Fruit fly (Drosophila melanogaster) ovary, adult (tissue): ENCODE data around the gene CG14015.

Source experiments
- CG17801 ChIP-seq: fragments of 200-800 bp; optimal IDR thresholded peaks from 2 replicates; lab custom pipeline; 2019; ENCODE audit warnings: missing biosample characterization, mild to moderate bottlenecking, missing genetic modification characterization, moderate library complexity; ENCODE audit not compliant: partially characterized antibody

CG14015 gene

dm6 chr2L:5494808-5495356, 44.1 kb downstream of the CG14015 start:
- no peak for TF ChIP-seq CG17801 (GFP tag; lab: Kevin White, UChicago)

dm6 chr2L:5493907-5494404, 45.0 kb downstream of the CG14015 start:
- no peak for TF ChIP-seq CG17801 (GFP tag; lab: Kevin White, UChicago)

- no peak for TF ChIP-seq CG17801 (GFP tag; lab: Kevin White, UChicago)
Measured at dm6 chr2L:5492924-5493323, 46.1 kb downstream of the CG14015 start.

dm6 chr2L:5491220-5491619, 47.8 kb downstream of the CG14015 start:
- no peak for TF ChIP-seq CG17801 (GFP tag; lab: Kevin White, UChicago)

dm6 chr2L:5489757-5490359, 49.1 kb downstream of the CG14015 start:
- no peak for TF ChIP-seq CG17801 (GFP tag; lab: Kevin White, UChicago)

- no peak for TF ChIP-seq CG17801 (GFP tag; lab: Kevin White, UChicago)
Measured at dm6 chr2L:5489084-5489617, 49.8 kb downstream of the CG14015 start.
